Fruit fly (Drosophila melanogaster) S2 (cell line): ENCODE results near the gene Scm.

Source experiments
- CG8478 ChIP-seq: fragments of >200 bp; optimal IDR thresholded peaks from 2 replicates; lab custom pipeline; 2018
- CTCF ChIP-seq, 2 experiments: fragments of >200 bp; optimal IDR thresholded peaks; 2 replicates each; lab custom pipeline; 2018

DNA sequence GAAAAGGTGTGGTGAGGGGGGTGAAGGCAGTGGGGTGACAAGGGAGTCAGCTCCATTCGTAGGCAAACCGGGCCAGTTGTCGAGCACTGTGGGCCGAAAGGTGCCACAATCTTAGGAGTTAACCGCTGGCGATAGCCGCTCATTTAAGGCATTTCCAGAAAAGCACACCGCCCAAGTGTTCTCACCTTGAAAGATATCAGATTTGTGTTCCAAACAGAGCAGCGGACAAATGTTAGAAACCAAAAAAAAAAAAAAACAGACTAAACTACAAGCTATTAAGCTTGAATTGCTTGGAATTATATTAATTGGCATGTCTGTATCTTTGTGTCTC, 43.2 kb downstream of the Scm start:
- TF ChIP-seq CTCF (optimal IDR thresholded peaks at IDR 0.05; lab: Kevin White, UChicago) (no peak), CG8478 (lab: Kevin White, UChicago) (no peak)
